Worm (Caenorhabditis elegans): ENCODE measurements around the gene tag-322.

The tag-322 gene

ce11 chrIV:7785506-7786065 lies at the start of gene tag-322 (continued):
- no peak for TF ChIP-seq nhr-25 (tag; optimal IDR thresholded peaks at IDR 0.05; ENCODE audit: borderline replicate concordance, insufficient read depth)
- TF ChIP-seq lin-15B (tag; optimal IDR thresholded peaks at IDR 0.05), result no peak
- TF ChIP-seq fos-1 (tag; optimal IDR thresholded peaks at IDR 0.05), result no peak
- no peak for TF ChIP-seq skn-1 (tag; optimal IDR thresholded peaks at IDR 0.05)
- TF ChIP-seq arid-1 (GFP tag; conservative IDR thresholded peaks at IDR 0.05), result 0 out of 2 replicates have a peak, but pooled peaks have one; percentile 32
- no peak for TF ChIP-seq ztf-11 (tag; optimal IDR thresholded peaks at IDR 0.05)
- no peak for TF ChIP-seq egl-27 (tag; optimal IDR thresholded peaks at IDR 0.05)
- TF ChIP-seq hlh-11 (tag; optimal IDR thresholded peaks at IDR 0.05), result peak; percentile 32
- TF ChIP-seq lin-39 (tag; optimal IDR thresholded peaks at IDR 0.05), result no peak
- peak; percentile 11 for TF ChIP-seq ztf-7 (tag; optimal IDR thresholded peaks at IDR 0.05)
- TF ChIP-seq spr-3 (GFP tag; optimal IDR thresholded peaks at IDR 0.05), result no peak
- TF ChIP-seq lsy-2 (tag; optimal IDR thresholded peaks at IDR 0.05), result peak; percentile 32 to 92
- TF ChIP-seq mep-1 (tag; optimal IDR thresholded peaks at IDR 0.05), result peak; percentile 85
- no peak for TF ChIP-seq nhr-237 (tag; optimal IDR thresholded peaks at IDR 0.05)
- TF ChIP-seq snpc-4 (tag; optimal IDR thresholded peaks at IDR 0.05), result no peak
- TF ChIP-seq dmd-9 (GFP tag; IDR thresholded peaks at IDR 0.05), result no peak
- TF ChIP-seq dpl-1 (GFP tag; optimal IDR thresholded peaks at IDR 0.05), result peak; percentile 71
- no peak for TF ChIP-seq unc-62 (GFP tag; optimal IDR thresholded peaks at IDR 0.05 in 1 of 2)
- no peak for TF ChIP-seq unc-62 (tag; optimal IDR thresholded peaks at IDR 0.05)
- no peak for TF ChIP-seq T26A8.4 (GFP tag; IDR thresholded peaks at IDR 0.05)
- TF ChIP-seq zfp-2 (tag; optimal IDR thresholded peaks at IDR 0.05), result no peak
- no peak for TF ChIP-seq ctbp-1 (GFP tag; IDR thresholded peaks at IDR 0.05)
- TF ChIP-seq nhr-28 (tag; optimal IDR thresholded peaks at IDR 0.05), result peak; percentile 44
- no peak for TF ChIP-seq mxl-3 (GFP tag; optimal IDR thresholded peaks at IDR 0.05)
- peak; percentile 62 for TF ChIP-seq rbr-2 (tag; optimal IDR thresholded peaks at IDR 0.05)
- no peak for TF ChIP-seq tra-1 (GFP tag; IDR thresholded peaks at IDR 0.05)
- no peak for TF ChIP-seq unc-39 (tag; optimal IDR thresholded peaks at IDR 0.05)
- no peak for TF ChIP-seq ceh-62 (tag; optimal IDR thresholded peaks at IDR 0.05)
- peak; percentile 58 for TF ChIP-seq spr-1 (tag; optimal IDR thresholded peaks at IDR 0.05)
- peak; percentile 16 for TF ChIP-seq F37D6.2 (tag; optimal IDR thresholded peaks at IDR 0.05)
- no peak for TF ChIP-seq daf-19 (GFP tag; conservative IDR thresholded peaks at IDR 0.05)
- TF ChIP-seq F49E8.2 (tag; optimal IDR thresholded peaks at IDR 0.05; ENCODE audit: borderline replicate concordance), result no peak
- TF ChIP-seq lin-13 (GFP tag; optimal IDR thresholded peaks at IDR 0.05), result peak; percentile 21
- no peak for TF ChIP-seq F26F4.8 (GFP tag; conservative IDR thresholded peaks at IDR 0.05)
- no peak for TF ChIP-seq nhr-10 (tag; optimal IDR thresholded peaks at IDR 0.05)
- TF ChIP-seq daf-12 (tag; optimal IDR thresholded peaks at IDR 0.05), result no peak
- no peak for TF ChIP-seq hmg-1.1 (GFP tag; IDR thresholded peaks at IDR 0.05)
- no peak for TF ChIP-seq ceh-82 (tag; optimal IDR thresholded peaks at IDR 0.05)
- TF ChIP-seq dve-1 (tag; optimal IDR thresholded peaks at IDR 0.05; ENCODE audit: insufficient read depth), result peak; percentile 70
- no peak for TF ChIP-seq mdl-1 (tag; optimal IDR thresholded peaks at IDR 0.05)
- no peak for TF ChIP-seq madf-5 (GFP tag; IDR thresholded peaks at IDR 0.05)
- no peak for TF ChIP-seq lin-1 (GFP tag; IDR thresholded peaks at IDR 0.05)
- TF ChIP-seq madf-9 (GFP tag; conservative IDR thresholded peaks at IDR 0.05), result no peak
- TF ChIP-seq lin-29 (GFP tag; IDR thresholded peaks at IDR 0.05), result no peak
- TF ChIP-seq nhr-42 (GFP tag; IDR thresholded peaks at IDR 0.05), result no peak
- no peak for TF ChIP-seq duxl-1 (tag; optimal IDR thresholded peaks at IDR 0.05; ENCODE audit: poor library complexity)
- TF ChIP-seq mes-2 (tag; optimal IDR thresholded peaks at IDR 0.05; ENCODE audit: poor library complexity, severe bottlenecking), result peak; percentile 84
- no peak for TF ChIP-seq nhr-76 (tag; optimal IDR thresholded peaks at IDR 0.05)
- no peak for TF ChIP-seq snpc-1.2 (GFP tag; IDR thresholded peaks at IDR 0.05)
- TF ChIP-seq dmd-6 (GFP tag; IDR thresholded peaks at IDR 0.05), result peak; percentile 25; the same call in 1 of the 2 replicates
- no peak for TF ChIP-seq vab-7 (GFP tag; IDR thresholded peaks at IDR 0.05)
- TF ChIP-seq aly-2 (tag; optimal IDR thresholded peaks at IDR 0.05), result no peak
